Worm (Caenorhabditis elegans) whole organism, L4 larva: ENCODE results near the gene gei-15.

ENCODE experiments used
- F10B5.3 ChIP-seq: sonication (generic microtip); optimal IDR thresholded peaks from 2 replicates; lab custom pipeline; 2016; ENCODE audit warnings: mild to moderate bottlenecking, missing genetic modification characterization, missing compliant biosample characterization
- F49E8.2 ChIP-seq: sonication (generic microtip); optimal IDR thresholded peaks from 2 replicates; lab custom pipeline; 2016; ENCODE audit warnings: missing compliant biosample characterization, mild to moderate bottlenecking, missing genetic modification characterization, borderline replicate concordance
- R02D3.7 ChIP-seq: fragments of 150-350 bp; sonication (generic microtip); optimal IDR thresholded peaks from 3 replicates; lab custom pipeline; 2014; ENCODE audit warnings: missing biosample characterization, missing genetic modification characterization
- Y105C5A.15 ChIP-seq: fragments of 200-800 bp; sonication (Bioruptor generic); IDR thresholded peaks from 2 replicates; pipeline ENCODE4 v1.3.6; 2022; ENCODE audit warnings: missing genetic modification characterization, missing compliant biosample characterization
- ZK337.2 ChIP-seq: fragments of 200-800 bp; sonication (Bioruptor generic); IDR thresholded peaks from 2 replicates; pipeline ENCODE4 v1.3.6; 2022; ENCODE audit warnings: missing genetic modification reagents, missing genetic modification characterization, missing compliant biosample characterization
- aha-1 ChIP-seq: fragments of 150-350 bp; peaks from one replicate; lab custom pipeline; 2014; ENCODE audit warnings: missing biosample characterization, missing genetic modification characterization
- ama-1 ChIP-seq: fragments of 150-350 bp; optimal IDR thresholded peaks from 2 replicates; lab custom pipeline; 2014; ENCODE audit warnings: inconsistent platforms, mixed read lengths
- ceh-28 ChIP-seq: fragments of 150-350 bp; optimal IDR thresholded peaks from 2 replicates; lab custom pipeline; 2014; ENCODE audit warnings: missing biosample characterization, missing genetic modification reagents, missing genetic modification characterization
- daf-16 ChIP-seq, 3 experiments: sonication (generic microtip); optimal IDR thresholded peaks; 2 replicates each; lab custom pipeline; 2016 to 2017; ENCODE audit warnings: missing genetic modification characterization in 3 of 3, missing genetic modification reagents in 3 of 3, mild to moderate bottlenecking in 2 of 3, missing compliant biosample characterization in 2 of 3, missing biosample characterization in 1 of 3, moderate library complexity in 1 of 3
- egl-27 ChIP-seq: sonication (generic microtip); optimal IDR thresholded peaks from 3 replicates; lab custom pipeline; 2017; ENCODE audit warnings: missing biosample characterization, missing genetic modification reagents, missing genetic modification characterization
- egl-43 ChIP-seq: fragments of 200-800 bp; sonication (Bioruptor generic); IDR thresholded peaks from 2 replicates; pipeline ENCODE4 v1.3.6; 2022; ENCODE audit warnings: missing genetic modification reagents, missing genetic modification characterization, missing compliant biosample characterization
- fos-1 ChIP-seq: fragments of 150-350 bp; optimal IDR thresholded peaks from 2 replicates; lab custom pipeline; 2014; ENCODE audit warnings: missing biosample characterization, missing genetic modification characterization
- hif-1 ChIP-seq, 2 experiments: sonication (generic microtip); optimal IDR thresholded peaks; 2 replicates each; lab custom pipeline; 2016 to 2017; ENCODE audit warnings: missing compliant biosample characterization in 2 of 2, missing genetic modification characterization in 2 of 2, missing genetic modification reagents in 2 of 2, missing genotype in 2 of 2, mild to moderate bottlenecking in 1 of 2
- hlh-11 ChIP-seq: fragments of 200-800 bp; sonication (Bioruptor generic); optimal IDR thresholded peaks from 2 replicates; lab custom pipeline; 2018; ENCODE audit warnings: mild to moderate bottlenecking, missing genetic modification characterization, missing compliant biosample characterization
- hmg-1.1 ChIP-seq: fragments of 200-800 bp; sonication (Bioruptor generic); IDR thresholded peaks from 2 replicates; pipeline ENCODE4 v1.3.6; 2022; ENCODE audit warnings: missing genetic modification reagents, missing genetic modification characterization, missing compliant biosample characterization
- jun-1 ChIP-seq: fragments of 150-350 bp; optimal IDR thresholded peaks from 2 replicates; lab custom pipeline; 2014; ENCODE audit warnings: missing biosample characterization, missing genetic modification reagents, missing genetic modification characterization
- lim-7 ChIP-seq: fragments of 200-800 bp; sonication (Bioruptor generic); IDR thresholded peaks from 2 replicates; pipeline ENCODE4 v1.3.6; 2022; ENCODE audit warnings: missing genetic modification characterization, missing compliant biosample characterization
- lin-13 ChIP-seq: fragments of 150-350 bp; optimal IDR thresholded peaks from 2 replicates; lab custom pipeline; 2014; ENCODE audit warnings: missing biosample characterization, missing genetic modification reagents, missing genetic modification characterization
- lin-39 ChIP-seq: fragments of 150-350 bp; optimal IDR thresholded peaks from 2 replicates; lab custom pipeline; 2014; ENCODE audit warnings: missing biosample characterization, missing genetic modification reagents, missing genetic modification characterization
- madf-9 ChIP-seq: fragments of 200-800 bp; sonication (Bioruptor generic); conservative IDR thresholded peaks from 2 replicates; pipeline ENCODE4 v1.3.6; 2022; ENCODE audit warnings: missing genetic modification reagents, missing genetic modification characterization, missing compliant biosample characterization
- mdt-29 ChIP-seq: fragments of 200-800 bp; sonication (Bioruptor generic); IDR thresholded peaks from 2 replicates; pipeline ENCODE4 v1.3.6; 2022; ENCODE audit warnings: missing genetic modification reagents, missing genetic modification characterization, missing compliant biosample characterization
- mxl-2 ChIP-seq: fragments of 200-800 bp; sonication (Bioruptor generic); conservative IDR thresholded peaks from 2 replicates; pipeline ENCODE4 v1.3.6; 2022; ENCODE audit warnings: missing genetic modification reagents, missing genetic modification characterization, missing compliant biosample characterization
- nhr-111 ChIP-seq: fragments of 200-800 bp; sonication (Bioruptor generic); optimal IDR thresholded peaks from 2 replicates; lab custom pipeline; 2018; ENCODE audit warnings: mild to moderate bottlenecking, missing genetic modification characterization, missing compliant biosample characterization
- nhr-41 ChIP-seq: fragments of 200-800 bp; sonication (Bioruptor generic); IDR thresholded peaks from 2 replicates; pipeline ENCODE4 v1.3.6; 2022; ENCODE audit warnings: missing genetic modification reagents, missing genetic modification characterization, missing compliant biosample characterization
- nhr-76 ChIP-seq: fragments of 150-350 bp; optimal IDR thresholded peaks from 2 replicates; lab custom pipeline; 2014; ENCODE audit warnings: missing biosample characterization, missing genetic modification characterization
- nhr-77 ChIP-seq: fragments of 150-350 bp; optimal IDR thresholded peaks from 2 replicates; lab custom pipeline; 2014; ENCODE audit warnings: missing biosample characterization, missing genetic modification characterization
- pha-4 ChIP-seq, 2 experiments: fragments of 150-350 bp in 1 of 2; fragments of 200-800 bp in 1 of 2; sonication (Bioruptor generic) in 1 of 2; IDR thresholded peaks in 1 of 2; optimal IDR thresholded peaks in 1 of 2; 2 replicates each; pipeline versions ENCODE4 v1.3.6 to Lab custom; 2014 to 2022; ENCODE audit warnings: missing genetic modification characterization in 2 of 2, missing genetic modification reagents in 2 of 2, missing biosample characterization in 1 of 2, missing compliant biosample characterization in 1 of 2
- rbr-2 ChIP-seq: sonication (generic microtip); optimal IDR thresholded peaks from 2 replicates; lab custom pipeline; 2016; ENCODE audit warnings: missing genotype, missing genetic modification characterization, missing compliant biosample characterization
- sdz-12 ChIP-seq: fragments of 200-800 bp; sonication (Bioruptor generic); optimal IDR thresholded peaks from 2 replicates; lab custom pipeline; 2018; ENCODE audit warnings: mild to moderate bottlenecking, missing genetic modification characterization, missing compliant biosample characterization
- snpc-1.2 ChIP-seq: fragments of 200-800 bp; sonication (Bioruptor generic); IDR thresholded peaks from 2 replicates; pipeline ENCODE4 v1.3.6; 2022; ENCODE audit warnings: missing genetic modification reagents, missing genetic modification characterization, missing compliant biosample characterization
- snpc-4 ChIP-seq: fragments of 150-350 bp; optimal IDR thresholded peaks from 2 replicates; lab custom pipeline; 2014; ENCODE audit warnings: missing biosample characterization, missing genetic modification characterization
- unc-130 ChIP-seq: sonication (generic microtip); optimal IDR thresholded peaks from 2 replicates; lab custom pipeline; 2016; ENCODE audit warnings: missing genetic modification reagents, missing genetic modification characterization, missing compliant biosample characterization
- unc-62 ChIP-seq, 3 experiments: fragments of 150-350 bp in 1 of 3; sonication (generic microtip); optimal IDR thresholded peaks in 2 of 3; peaks in 1 of 3; 1 replicate in 1 of 3; 2 replicates in 2 of 3; lab custom pipeline; 2014 to 2017; ENCODE audit warnings: missing biosample characterization in 3 of 3, missing genetic modification characterization in 3 of 3, missing genetic modification reagents in 3 of 3, missing genotype in 1 of 3
- zfp-2 ChIP-seq: sonication (generic microtip); optimal IDR thresholded peaks from 2 replicates; lab custom pipeline; 2016; ENCODE audit warnings: mild to moderate bottlenecking, missing genetic modification characterization, missing compliant biosample characterization
- zip-2 ChIP-seq: fragments of 150-350 bp; optimal IDR thresholded peaks from 2 replicates; lab custom pipeline; 2014; ENCODE audit warnings: missing biosample characterization, missing genetic modification characterization
- ztf-11 ChIP-seq: fragments of 150-350 bp; optimal IDR thresholded peaks from 2 replicates; lab custom pipeline; 2014; ENCODE audit warnings: missing biosample characterization, missing genetic modification characterization

Gene gei-15

DNA sequence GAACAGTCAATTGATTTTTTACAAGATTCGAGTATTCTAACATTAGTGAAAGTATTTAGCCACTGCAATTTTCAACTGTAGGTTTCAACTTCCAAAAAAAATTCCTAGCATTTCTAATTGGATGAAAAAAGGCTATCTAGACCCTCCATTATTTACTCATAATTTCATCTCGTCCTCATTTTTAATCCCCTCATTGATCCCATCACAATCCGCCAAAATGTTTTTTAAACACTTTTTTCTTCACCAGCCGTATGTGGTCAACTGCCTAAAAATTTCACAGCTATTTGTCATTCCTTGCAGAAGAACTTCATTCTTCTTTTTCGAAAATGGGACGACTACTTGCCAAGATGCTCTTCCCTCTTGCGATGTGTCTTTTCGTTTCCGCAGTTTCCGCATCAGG is 30.2 kb upstream of the gei-15 start, which contains the start of gene rig-3:
Gene rig-3, plus strand, starts transcription at position 301 of the 400 bp plus-strand sequence.
- TF ChIP-seq lin-13 (GFP tag; lab: Kevin White, UChicago) (no peak), unc-62 (GFP tag; optimal IDR thresholded peaks at IDR 0.05 in 1 of 2; lab: Kevin White, UChicago) (peak in 1 of 2 experiments; percentile 87), unc-62 (tag; optimal IDR thresholded peaks at IDR 0.05; lab: Kevin White, UChicago) (no peak)

DNA sequence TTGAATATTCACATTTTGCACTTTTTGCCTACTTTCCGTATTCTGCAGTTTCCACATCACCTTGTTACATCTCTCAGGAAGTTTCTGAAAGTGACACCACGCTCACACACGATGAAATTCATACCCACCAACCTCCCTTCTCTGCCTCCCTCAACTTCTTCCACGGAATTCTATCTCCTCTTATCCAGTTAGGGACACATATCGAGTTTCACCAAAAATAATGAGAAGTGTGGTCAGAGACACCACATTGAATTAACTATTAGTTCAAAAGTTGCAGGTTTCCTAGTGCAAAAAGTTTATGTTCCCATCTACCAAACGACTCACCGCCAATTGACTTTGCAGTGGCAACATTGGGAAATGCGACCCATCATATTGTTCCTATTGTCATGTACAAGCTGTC is 27.3 kb upstream of the gei-15 start:
- TF ChIP-seq snpc-1.2 (no peak), nhr-111 (GFP tag; lab: Kevin White, UChicago) (no peak), aha-1 (peak; percentile 29), unc-62 (GFP tag; optimal IDR thresholded peaks at IDR 0.05 in 1 of 2; lab: Kevin White, UChicago) (peak in 1 of 2 experiments; percentile 96), unc-62 (tag; optimal IDR thresholded peaks at IDR 0.05; lab: Kevin White, UChicago) (no peak)

DNA sequence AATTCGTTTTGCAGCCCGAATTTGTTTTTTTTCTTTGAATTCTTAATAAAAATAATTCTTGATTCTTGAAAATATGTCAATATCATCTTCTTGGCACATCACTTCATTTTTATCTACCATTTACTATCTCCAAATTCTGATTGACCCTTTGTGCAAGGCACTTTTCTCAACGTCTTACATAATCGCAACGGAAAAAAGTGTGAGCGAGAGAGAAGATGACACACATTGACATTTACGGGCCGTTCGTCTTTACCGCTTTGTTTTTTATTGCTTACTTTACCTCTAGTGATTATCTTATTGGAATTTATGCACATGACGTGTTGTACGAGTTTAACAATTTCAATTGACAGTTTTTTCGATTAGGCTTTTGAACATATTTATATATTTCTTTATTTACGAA is 25.5 kb upstream of the gei-15 start:
- TF ChIP-seq nhr-77 (no peak), ztf-11 (tag; lab: Kevin White, UChicago) (no peak), aha-1 (peak; percentile 72), ama-1 (lab: Kevin White, UChicago) (no peak), F10B5.3 (tag; lab: Kevin White, UChicago) (no peak), zip-2 (no peak)

DNA sequence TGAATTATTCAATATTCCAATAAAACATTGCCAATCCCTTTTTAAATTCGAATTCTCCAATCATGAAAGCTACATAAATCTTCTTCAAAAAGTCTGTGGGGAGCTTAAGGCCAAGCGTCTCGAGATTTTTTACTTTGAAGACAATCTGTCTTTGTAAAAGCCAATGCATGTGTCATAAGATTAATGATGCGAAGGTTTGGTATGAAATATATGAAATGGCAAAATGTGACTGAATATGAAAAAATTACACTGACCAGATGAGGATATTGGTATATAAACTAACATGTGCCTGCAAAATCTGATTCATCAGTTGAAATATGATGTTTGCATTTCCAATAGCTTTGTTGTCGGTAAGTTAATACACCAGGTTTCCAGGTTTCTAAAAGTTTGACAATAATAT is 22.9 kb upstream of the gei-15 start, which contains the start of gene C53B7.2:
Gene C53B7.2, plus strand, starts transcription at position 301 of the 400 bp plus-strand sequence.
- TF ChIP-seq mxl-2 (GFP tag; lab: Robert Waterston, UW): no peak
- peak; percentile 33; the same call in 1 of the 2 replicates for TF ChIP-seq pha-4 (GFP tag; IDR thresholded peaks at IDR 0.05; lab: Robert Waterston, UW)
- no peak for TF ChIP-seq pha-4 (tag; optimal IDR thresholded peaks at IDR 0.05; lab: Kevin White, UChicago)

DNA sequence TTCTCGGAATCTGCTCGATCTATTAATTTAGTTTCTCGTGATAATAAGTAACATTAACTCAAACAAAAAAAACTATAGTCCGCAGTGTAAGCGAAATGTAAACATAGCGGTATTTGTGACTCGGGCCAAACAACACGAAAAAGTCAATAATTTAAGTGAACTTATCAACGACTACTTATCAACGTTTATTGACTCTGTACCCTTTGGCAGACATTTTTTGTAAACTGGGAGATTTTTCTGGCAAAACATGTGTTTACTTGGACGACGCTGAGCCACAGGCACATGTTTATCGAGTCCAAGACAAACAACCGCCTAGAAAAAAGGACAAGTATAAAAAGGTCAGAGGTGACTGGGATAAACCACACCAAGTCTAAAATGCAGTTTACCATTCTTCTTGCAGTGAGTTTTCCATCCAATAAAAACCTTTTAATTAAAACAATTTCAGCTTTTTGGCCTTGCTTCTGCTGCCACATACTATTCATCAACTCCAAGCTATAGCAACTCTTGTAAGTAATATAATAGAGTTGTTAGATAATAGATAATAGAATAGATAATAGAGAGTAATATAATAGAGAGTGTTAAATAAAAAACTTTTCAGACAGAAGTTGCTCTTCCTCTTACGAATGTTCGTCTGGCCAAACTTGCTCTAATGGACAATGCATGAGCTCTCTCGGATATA is 21.5 kb upstream of the gei-15 start, which contains the start of gene C53B7.3:
Gene C53B7.3, plus strand, starts transcription at position 362 of the 679 bp plus-strand sequence.
- no peak for TF ChIP-seq pha-4 (GFP tag; IDR thresholded peaks at IDR 0.05; lab: Robert Waterston, UW)
- TF ChIP-seq pha-4 (tag; optimal IDR thresholded peaks at IDR 0.05; lab: Kevin White, UChicago): peak; percentile 44
- TF ChIP-seq fos-1 (tag; lab: Kevin White, UChicago): no peak
- no peak for TF ChIP-seq unc-130 (GFP tag; lab: Kevin White, UChicago)
- TF ChIP-seq unc-62 (GFP tag; optimal IDR thresholded peaks at IDR 0.05 in 1 of 2; lab: Kevin White, UChicago): peak in 1 of 2 experiments; percentile 92
- TF ChIP-seq unc-62 (tag; optimal IDR thresholded peaks at IDR 0.05; lab: Kevin White, UChicago): no peak
- peak in 1 of 2 experiments; percentile 78 for TF ChIP-seq daf-16 (GFP tag; optimal IDR thresholded peaks at IDR 0.05; lab: Kevin White, UChicago)
- no peak for TF ChIP-seq daf-16 (tag; optimal IDR thresholded peaks at IDR 0.05; lab: Kevin White, UChicago)

DNA sequence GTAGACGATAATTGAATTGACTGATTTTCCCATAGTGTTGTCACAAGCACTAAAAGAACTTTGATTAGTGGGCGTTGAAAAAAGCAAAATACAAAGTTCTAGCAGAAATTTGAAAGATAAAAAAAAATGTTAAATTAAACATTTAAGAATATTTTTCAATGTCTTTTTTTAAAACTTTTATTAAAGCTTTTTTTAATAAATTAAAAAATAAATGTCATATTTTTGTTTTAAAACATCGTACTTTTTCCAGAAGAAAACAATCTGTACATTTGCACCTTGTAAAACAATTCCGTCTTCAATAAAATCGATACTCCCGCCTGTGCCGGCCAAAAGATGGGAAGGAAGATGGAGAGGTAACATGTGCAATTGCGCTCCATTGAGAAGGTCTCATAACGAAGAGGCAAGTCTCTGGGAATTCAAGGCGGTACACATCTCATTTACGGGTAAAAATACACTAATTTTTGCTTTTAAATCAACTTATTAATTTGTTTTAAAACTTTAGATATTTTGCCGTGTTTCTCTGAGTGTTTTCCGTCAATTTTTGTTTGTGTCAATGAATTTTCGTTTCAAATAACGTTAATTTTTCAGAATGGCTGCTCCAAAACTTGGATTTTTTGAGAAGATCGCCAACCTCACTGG is 17.7 kb upstream of the gei-15 start, which contains the start of the genes glr-6 and asg-2:
Gene glr-6, minus strand, starts transcription at position 51 of the 639 bp plus-strand sequence.
Gene asg-2, plus strand, starts transcription at position 589 of the 639 bp plus-strand sequence.
- TF ChIP-seq lim-7 (no peak), Y105C5A.15 (GFP tag; lab: Robert Waterston, UW) (no peak), madf-9 (no peak), R02D3.7 (tag; lab: Kevin White, UChicago) (peak; percentile 44), egl-43 (GFP tag; lab: Robert Waterston, UW) (no peak), rbr-2 (tag; lab: Kevin White, UChicago) (peak; percentile 71), F49E8.2 (tag; lab: Kevin White, UChicago) (no peak), ceh-28 (tag; lab: Kevin White, UChicago) (peak; percentile 43), nhr-41 (no peak), ZK337.2 (GFP tag; lab: Robert Waterston, UW) (no peak), mdt-29 (GFP tag; lab: Robert Waterston, UW) (no peak), jun-1 (tag; lab: Kevin White, UChicago) (no peak), zfp-2 (tag; lab: Kevin White, UChicago) (peak; percentile 39), hlh-11 (tag; lab: Kevin White, UChicago) (peak; percentile 75), hif-1 (tag; optimal IDR thresholded peaks at IDR 0.05; lab: Kevin White, UChicago) (no peak), fos-1 (tag; lab: Kevin White, UChicago) (no peak), lin-39 (tag; lab: Kevin White, UChicago) (no peak), ama-1 (lab: Kevin White, UChicago) (peak; percentile 10), nhr-76 (no peak), sdz-12 (no peak), daf-16 (GFP tag; optimal IDR thresholded peaks at IDR 0.05; lab: Kevin White, UChicago) (peak in 1 of 2 experiments; percentile 38), daf-16 (tag; optimal IDR thresholded peaks at IDR 0.05; lab: Kevin White, UChicago) (peak; percentile 80), snpc-4 (no peak), egl-27 (tag; lab: Kevin White, UChicago) (no peak), hmg-1.1 (GFP tag; lab: Robert Waterston, UW) (peak; percentile 73)
